Fruit fly (Drosophila melanogaster) whole organism, wandering third instar larva: ENCODE measurements around the gene bocks.

Experiments
- CG32264 ChIP-seq: fragments of 200-800 bp; sonication (Bioruptor generic); optimal IDR thresholded peaks from 2 replicates; lab custom pipeline; 2016; ENCODE audit warnings: missing biosample characterization, missing genetic modification characterization
- CG9705 ChIP-seq: fragments of 200-800 bp; sonication (Bioruptor generic); optimal IDR thresholded peaks from 2 replicates; lab custom pipeline; 2018; ENCODE audit warnings: missing biosample characterization, mild to moderate bottlenecking, missing genetic modification characterization
- Dif ChIP-seq: fragments of 200-275, 200-300 bp; sonication (Bioruptor generic); optimal IDR thresholded peaks from 2 replicates; lab custom pipeline; 2018; ENCODE audit warnings: missing biosample characterization, missing genetic modification characterization; ENCODE audit not compliant: partially characterized antibody
- HLH106 ChIP-seq: fragments of 200-800 bp; optimal IDR thresholded peaks from 3 replicates; lab custom pipeline; 2019; ENCODE audit warnings: missing biosample characterization, mild to moderate bottlenecking, missing genetic modification characterization, moderate library complexity
- Hnf4 ChIP-seq: fragments of 200-800 bp; sonication (Bioruptor generic); optimal IDR thresholded peaks from 2 replicates; lab custom pipeline; 2016; ENCODE audit warnings: missing biosample characterization, mild to moderate bottlenecking, missing genetic modification characterization
- Hr83 ChIP-seq: fragments of 200-300 bp; sonication (Bioruptor generic); optimal IDR thresholded peaks from 2 replicates; lab custom pipeline; 2016; ENCODE audit warnings: missing biosample characterization, mild to moderate bottlenecking, missing genetic modification characterization, moderate library complexity; ENCODE audit not compliant: poor library complexity, severe bottlenecking
- Mio ChIP-seq: sonication (Bioruptor generic); optimal IDR thresholded peaks from 2 replicates; lab custom pipeline; 2016; ENCODE audit warnings: missing biosample characterization, missing genetic modification characterization
- N ChIP-seq: fragments of >200 bp; optimal IDR thresholded peaks from 2 replicates; lab custom pipeline; 2018; ENCODE audit warnings: missing biosample characterization, missing external identifiers, missing genetic modification characterization
- OdsH ChIP-seq: fragments of 200-800 bp; sonication (Bioruptor generic); optimal IDR thresholded peaks from 2 replicates; lab custom pipeline; 2016; ENCODE audit warnings: missing biosample characterization, mild to moderate bottlenecking, missing genetic modification characterization
- Rel ChIP-seq, 2 experiments: fragments of 200-800 bp; sonication (Bioruptor generic) in 1 of 2; optimal IDR thresholded peaks; 2 replicates in 1 of 2; 3 replicates in 1 of 2; lab custom pipeline; 2016 to 2019; ENCODE audit warnings: mild to moderate bottlenecking in 2 of 2, missing biosample characterization in 2 of 2, missing genetic modification characterization in 2 of 2, moderate library complexity in 1 of 2
- Sp1 ChIP-seq: fragments of 200-800 bp; sonication (Bioruptor generic); optimal IDR thresholded peaks from 3 replicates; lab custom pipeline; 2019; ENCODE audit warnings: missing biosample characterization, mild to moderate bottlenecking, missing genetic modification characterization, moderate library complexity
- Vsx2 ChIP-seq: fragments of 200-300, 225-300 bp; sonication (Bioruptor generic); optimal IDR thresholded peaks from 2 replicates; lab custom pipeline; 2018; ENCODE audit warnings: missing biosample characterization, missing genetic modification characterization; ENCODE audit not compliant: partially characterized antibody
- br ChIP-seq: fragments of 200-800 bp; sonication (Bioruptor generic); optimal IDR thresholded peaks from 2 replicates; lab custom pipeline; 2016; ENCODE audit warnings: missing biosample characterization, missing genetic modification characterization
- brk ChIP-seq: fragments of 200-800 bp; sonication (Bioruptor generic); optimal IDR thresholded peaks from 2 replicates; lab custom pipeline; 2016; ENCODE audit warnings: missing biosample characterization, mild to moderate bottlenecking, missing genetic modification characterization
- dl ChIP-seq, 2 experiments: fragments of 175-275, 200-275 bp in 1 of 2; fragments of 200-275 bp in 1 of 2; sonication (Bioruptor generic); optimal IDR thresholded peaks; lab custom pipeline; 2018; ENCODE audit warnings: mild to moderate bottlenecking in 2 of 2, missing biosample characterization in 2 of 2, missing genetic modification characterization in 2 of 2, moderate library complexity in 2 of 2; ENCODE audit not compliant: partially characterized antibody in 2 of 2, insufficient read depth in 1 of 2
- dmrt93B ChIP-seq: fragments of 200-800 bp; sonication (Bioruptor generic); optimal IDR thresholded peaks from 2 replicates; lab custom pipeline; 2018; ENCODE audit warnings: missing biosample characterization, mild to moderate bottlenecking, missing genetic modification characterization
- dsf ChIP-seq: sonication (Bioruptor generic); optimal IDR thresholded peaks from 2 replicates; lab custom pipeline; 2016; ENCODE audit warnings: missing biosample characterization, missing genetic modification characterization, borderline replicate concordance
- ey ChIP-seq: fragments of 200-800 bp; sonication (Bioruptor generic); optimal IDR thresholded peaks from 2 replicates; lab custom pipeline; 2016; ENCODE audit warnings: missing biosample characterization, missing genetic modification characterization
- foxo ChIP-seq, 2 experiments: fragments of 200-800 bp; sonication (Bioruptor generic); optimal IDR thresholded peaks; 2 replicates in 1 of 2; 3 replicates in 1 of 2; lab custom pipeline; 2016 to 2017; ENCODE audit warnings: missing biosample characterization in 2 of 2, missing genetic modification characterization in 2 of 2
- fru ChIP-seq: fragments of 200-800 bp; sonication (Bioruptor generic); optimal IDR thresholded peaks from 3 replicates; lab custom pipeline; 2016; ENCODE audit warnings: missing biosample characterization, mild to moderate bottlenecking, missing genetic modification characterization
- h ChIP-seq: fragments of 200-800 bp; sonication (Bioruptor generic); optimal IDR thresholded peaks from 3 replicates; lab custom pipeline; 2016; ENCODE audit warnings: missing biosample characterization, mild to moderate bottlenecking, missing genetic modification characterization
- jim ChIP-seq: fragments of 175-275, 200-325 bp; sonication (Bioruptor generic); optimal IDR thresholded peaks from 2 replicates; lab custom pipeline; 2016; ENCODE audit warnings: missing biosample characterization, mild to moderate bottlenecking, missing genetic modification characterization
- lola ChIP-seq: fragments of >200 bp; optimal IDR thresholded peaks from 2 replicates; lab custom pipeline; 2017; ENCODE audit warnings: missing biosample characterization, missing genetic modification characterization
- psq ChIP-seq: fragments of 200-800 bp; sonication (Bioruptor generic); optimal IDR thresholded peaks from 3 replicates; lab custom pipeline; 2017; ENCODE audit warnings: missing biosample characterization, mild to moderate bottlenecking, missing genetic modification characterization, moderate library complexity
- rgr ChIP-seq: fragments of 200-800 bp; sonication (Bioruptor generic); optimal IDR thresholded peaks from 3 replicates; lab custom pipeline; 2016; ENCODE audit warnings: missing biosample characterization, mild to moderate bottlenecking, missing genetic modification characterization
- sage ChIP-seq: fragments of 200-800 bp; sonication (Bioruptor generic); optimal IDR thresholded peaks from 2 replicates; lab custom pipeline; 2016; ENCODE audit warnings: missing biosample characterization, mild to moderate bottlenecking, missing genetic modification characterization
- tai ChIP-seq: sonication (Bioruptor generic); optimal IDR thresholded peaks from 2 replicates; lab custom pipeline; 2016; ENCODE audit warnings: missing biosample characterization, missing genetic modification characterization
- usp ChIP-seq: fragments of >200 bp; optimal IDR thresholded peaks from 2 replicates; lab custom pipeline; 2017; ENCODE audit warnings: missing biosample characterization, missing genetic modification characterization
- woc ChIP-seq: sonication (Bioruptor generic); optimal IDR thresholded peaks from 2 replicates; lab custom pipeline; 2016; ENCODE audit warnings: missing biosample characterization, mild to moderate bottlenecking, missing genetic modification characterization

Gene bocks

DNA sequence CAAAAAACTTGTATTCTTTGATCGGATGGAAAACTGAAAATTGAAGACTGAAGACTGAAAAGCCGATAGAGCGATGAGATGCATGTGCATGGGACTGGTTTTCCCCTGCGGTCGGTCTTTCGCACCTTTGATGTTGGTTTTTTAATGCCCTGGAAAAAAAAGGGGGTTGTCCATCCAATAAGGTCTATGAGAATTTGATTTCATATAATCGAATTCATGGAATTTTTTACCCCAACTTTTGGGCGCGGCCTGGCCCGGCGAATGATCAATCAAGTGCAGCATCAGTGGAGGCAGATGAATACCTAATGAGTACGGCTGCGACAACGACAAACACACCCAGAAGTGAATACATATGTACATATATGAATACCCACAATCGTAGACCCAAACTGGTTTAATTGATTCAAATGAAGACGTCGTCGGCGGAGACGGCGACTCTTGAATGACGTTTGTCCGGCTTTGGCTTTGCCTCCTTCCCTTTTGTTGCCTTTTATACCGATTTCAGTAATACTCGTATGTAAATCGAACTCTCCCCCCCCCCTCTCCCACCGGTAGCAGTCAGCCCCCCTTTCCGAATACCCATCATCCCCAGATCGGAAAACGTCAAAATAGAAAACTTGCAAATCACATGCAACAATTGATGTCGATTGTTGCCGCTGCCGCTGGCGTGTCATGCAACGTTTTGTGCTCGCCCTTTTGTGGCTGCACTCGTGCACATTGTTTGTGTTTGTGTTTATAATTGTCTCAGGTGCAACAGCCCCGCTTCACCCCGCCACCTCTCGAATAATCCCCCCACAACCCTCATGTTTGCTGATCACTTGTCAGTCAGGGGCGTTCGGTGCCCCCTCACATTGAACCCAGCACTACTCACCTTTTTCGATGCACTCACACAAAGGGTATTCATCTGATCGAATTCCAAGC, 12.5 kb upstream of the bocks start:
- TF ChIP-seq lola (GFP tag; lab: Kevin White, UChicago) (no peak), fru (GFP tag; lab: Kevin White, UChicago) (no peak), N (GFP tag; lab: Kevin White, UChicago) (no peak), woc (GFP tag; lab: Kevin White, UChicago) (no peak), sage (GFP tag; lab: Kevin White, UChicago) (no peak), rgr (GFP tag; lab: Kevin White, UChicago) (no peak), tai (GFP tag; lab: Kevin White, UChicago) (no peak), brk (no peak), Dif (GFP tag; lab: Kevin White, UChicago) (no peak), jim (no peak), usp (GFP tag; lab: Kevin White, UChicago) (no peak)

DNA sequence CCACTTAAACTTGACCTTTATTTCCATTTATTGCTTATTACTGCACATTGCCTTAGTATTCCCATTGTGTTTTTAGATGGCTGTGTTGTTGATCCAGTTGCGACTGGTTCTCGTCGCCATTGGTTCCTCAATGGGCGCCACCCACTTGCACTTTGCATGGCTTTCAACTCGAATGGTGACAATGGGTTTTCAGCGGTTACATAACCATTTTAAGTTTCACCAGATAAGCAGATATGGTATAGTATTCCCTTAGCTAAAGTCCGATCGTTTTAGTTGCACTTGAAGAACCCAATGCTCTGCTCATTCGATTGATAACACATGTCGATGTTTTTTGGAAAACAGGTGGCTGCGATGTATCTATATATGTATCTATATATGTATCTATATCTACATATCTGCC, 11.1 kb upstream of the bocks start:
- TF ChIP-seq Rel (GFP tag; optimal IDR thresholded peaks at IDR 0.05; lab: Kevin White, UChicago) (no peak), Rel (tag; optimal IDR thresholded peaks at IDR 0.05; lab: Kevin White, UChicago) (no peak), br (GFP tag; lab: Kevin White, UChicago) (no peak), CG9705 (GFP tag; lab: Kevin White, UChicago) (no peak), psq (GFP tag; lab: Kevin White, UChicago) (no peak), Hr83 (GFP tag; lab: Kevin White, UChicago) (peak; percentile 39), usp (GFP tag; lab: Kevin White, UChicago) (no peak)

DNA sequence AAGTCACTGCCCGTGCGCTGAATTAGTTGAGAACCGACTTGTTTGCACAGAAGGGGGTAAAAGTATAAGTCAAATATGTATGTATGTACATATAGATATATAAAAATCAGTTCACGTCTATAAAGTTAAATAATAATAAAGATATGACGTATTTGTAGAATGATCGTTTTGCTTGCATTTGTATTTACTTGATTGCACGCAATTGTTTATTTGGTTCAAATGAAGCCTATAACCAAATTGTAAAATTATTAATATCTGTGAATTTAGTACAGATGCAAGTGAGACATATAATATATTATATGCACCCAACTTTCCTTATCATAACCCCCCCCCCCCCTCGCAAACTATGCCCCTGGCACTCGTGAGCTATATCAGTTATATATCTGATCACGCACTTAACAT, 9.8 kb upstream of the bocks start:
- TF ChIP-seq rgr (GFP tag; lab: Kevin White, UChicago) (peak; percentile 20), psq (GFP tag; lab: Kevin White, UChicago) (peak; percentile 30), N (GFP tag; lab: Kevin White, UChicago) (no peak), foxo (GFP tag; optimal IDR thresholded peaks at IDR 0.05; lab: Kevin White, UChicago) (peak in 1 of 2 experiments; percentile 41), ey (GFP tag; lab: Kevin White, UChicago) (no peak), OdsH (peak; percentile 27), tai (GFP tag; lab: Kevin White, UChicago) (no peak), Sp1 (GFP tag; lab: Kevin White, UChicago) (peak; percentile 51), h (peak; percentile 31)
- TF ChIP-seq, all 38 proteins: peak for 6

DNA sequence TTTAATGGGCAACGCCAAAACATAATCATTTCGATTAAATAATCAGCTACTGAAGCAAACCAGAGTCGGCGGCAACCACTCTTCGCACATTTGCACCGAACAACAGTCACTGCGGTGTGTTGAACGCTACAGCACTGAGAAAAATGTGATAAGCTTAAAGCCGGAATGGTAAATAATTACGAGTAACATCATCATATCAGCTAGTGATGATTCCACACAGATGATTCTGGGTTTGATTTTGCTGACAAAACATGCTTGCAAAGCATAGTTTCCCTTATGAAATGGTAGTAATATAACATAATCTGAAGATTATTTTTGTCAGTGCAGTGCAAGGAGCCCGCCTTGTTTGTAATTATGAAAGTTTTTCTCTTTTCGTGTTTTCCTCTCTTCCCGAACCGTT, 7.3 kb upstream of the bocks start:
- TF ChIP-seq CG9705 (GFP tag; lab: Kevin White, UChicago): no peak
- TF ChIP-seq brk: no peak
- peak; percentile 50 for TF ChIP-seq rgr (GFP tag; lab: Kevin White, UChicago)
- TF ChIP-seq dsf (GFP tag; lab: Kevin White, UChicago): no peak
- no peak for TF ChIP-seq woc (GFP tag; lab: Kevin White, UChicago)
- no peak for TF ChIP-seq Vsx2 (GFP tag; lab: Kevin White, UChicago)
- no peak for TF ChIP-seq lola (GFP tag; lab: Kevin White, UChicago)
- no peak for TF ChIP-seq N (GFP tag; lab: Kevin White, UChicago)
- peak; percentile 59 for TF ChIP-seq br (GFP tag; lab: Kevin White, UChicago)
- peak in 1 of 2 experiments; percentile 70 for TF ChIP-seq foxo (GFP tag; optimal IDR thresholded peaks at IDR 0.05; lab: Kevin White, UChicago)
- TF ChIP-seq OdsH: peak; percentile 29
- TF ChIP-seq Mio (GFP tag; lab: Kevin White, UChicago): no peak
- TF ChIP-seq jim: no peak
- peak; percentile 65 for TF ChIP-seq h
- TF ChIP-seq fru (GFP tag; lab: Kevin White, UChicago): peak; percentile 52
- TF ChIP-seq Sp1 (GFP tag; lab: Kevin White, UChicago): peak; percentile 41
- peak; percentile 42 for TF ChIP-seq psq (GFP tag; lab: Kevin White, UChicago)
- TF ChIP-seq tai (GFP tag; lab: Kevin White, UChicago): no peak
- no peak for TF ChIP-seq dl (GFP tag; optimal IDR thresholded peaks at IDR 0.05; lab: Kevin White, UChicago; ENCODE audit: insufficient read depth in 1 of 2, partially characterized antibody in 2 of 2)
- TF ChIP-seq dmrt93B (GFP tag; lab: Kevin White, UChicago): peak; percentile 21
- no peak for TF ChIP-seq CG32264 (GFP tag; lab: Kevin White, UChicago)
- TF ChIP-seq ey (GFP tag; lab: Kevin White, UChicago): peak; percentile 53
- TF ChIP-seq Hnf4 (GFP tag; lab: Kevin White, UChicago): peak; percentile 24
- TF ChIP-seq HLH106: peak; percentile 55
